Fruit fly (Drosophila melanogaster): ENCODE measurements around the gene CG15549.

The CG15549 gene

dm6 chr3R:30887302-30887701, 49.0 kb downstream of the CG15549 start:
- TF ChIP-seq gl (tag; optimal IDR thresholded peaks at IDR 0.05) (no peak), Pif1B (GFP tag; optimal IDR thresholded peaks at IDR 0.05) (no peak), fd96Ca (GFP tag; IDR thresholded peaks at IDR 0.05) (no peak), CG34367 (tag; optimal IDR thresholded peaks at IDR 0.05) (no peak), D1 (tag; optimal IDR thresholded peaks at IDR 0.05) (no peak), Pif1A (GFP tag; optimal IDR thresholded peaks at IDR 0.05) (no peak), CG15710 (tag; optimal IDR thresholded peaks at IDR 0.05) (no peak)

dm6 chr3R:30886850-30887249, 49.5 kb downstream of the CG15549 start:
- TF ChIP-seq CG34367 (tag; optimal IDR thresholded peaks at IDR 0.05) = no peak
- no peak for TF ChIP-seq Pif1A (GFP tag; optimal IDR thresholded peaks at IDR 0.05)
- TF ChIP-seq CG14655 (GFP tag; optimal IDR thresholded peaks at IDR 0.05) = no peak
- no peak for TF ChIP-seq Snoo (tag; optimal IDR thresholded peaks at IDR 0.05)
- TF ChIP-seq D1 (tag; optimal IDR thresholded peaks at IDR 0.05) = no peak
- no peak for TF ChIP-seq CG8159 (tag; optimal IDR thresholded peaks at IDR 0.05)
- no peak for TF ChIP-seq CG4496 (GFP tag; IDR thresholded peaks at IDR 0.05)
- TF ChIP-seq CG17806 (tag; optimal IDR thresholded peaks at IDR 0.05) = no peak
- no peak for TF ChIP-seq fd96Ca (GFP tag; IDR thresholded peaks at IDR 0.05)
- no peak for TF ChIP-seq CG12605 (GFP tag; IDR thresholded peaks at IDR 0.05)
- TF ChIP-seq CG32121 (GFP tag; IDR thresholded peaks at IDR 0.05) = no peak
